Worm (Caenorhabditis elegans) whole organism, mixed stage, embryonic: Measurements from ENCODE around the gene pqn-62.

Source experiments
- elt-3 ChIP-seq: fragments of 150-350 bp; optimal IDR thresholded peaks from 2 replicates; lab custom pipeline; 2014; ENCODE audit warnings: missing biosample characterization, missing genetic modification characterization
- lin-13 ChIP-seq: fragments of 150-350 bp; optimal IDR thresholded peaks from 2 replicates; lab custom pipeline; 2014; ENCODE audit warnings: missing biosample characterization, missing genetic modification characterization
- snpc-4 ChIP-seq: fragments of 150-350 bp; optimal IDR thresholded peaks from 2 replicates; lab custom pipeline; 2014; ENCODE audit warnings: missing biosample characterization, missing genetic modification characterization

DNA sequence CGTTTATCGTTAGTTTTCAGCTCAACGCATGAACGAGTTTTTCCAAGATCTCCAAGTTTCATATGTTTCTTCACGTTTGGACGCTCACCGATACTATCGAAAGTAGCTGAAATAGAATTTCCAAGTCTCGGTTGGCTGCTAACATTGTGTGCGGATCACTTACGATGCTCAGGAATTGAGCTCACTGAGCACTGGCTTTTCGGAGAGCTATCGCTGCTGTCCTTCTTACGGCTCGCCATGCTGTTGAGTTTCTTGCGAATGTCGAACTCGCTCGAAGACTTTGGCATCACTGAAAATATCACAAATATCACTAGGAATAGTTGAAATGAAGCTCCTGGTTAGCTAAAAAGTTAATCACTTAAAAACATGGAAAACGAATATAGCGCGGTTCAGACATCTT lies 44.0 kb upstream of the pqn-62 start:
- TF ChIP-seq elt-3 (no peak), snpc-4 (tag; lab: Kevin White, UChicago) (no peak), lin-13 (tag; lab: Kevin White, UChicago) (no peak)
